Worm (Caenorhabditis elegans): ENCODE results near the gene vit-5.

Gene vit-5

ce11 chrX:3416063-3416462 lies 12.8 kb downstream of the vit-5 start (continued):
- TF ChIP-seq ceh-8 (GFP tag; optimal IDR thresholded peaks at IDR 0.05) (no peak), lin-14 (GFP tag; optimal IDR thresholded peaks at IDR 0.05) (no peak), mab-9 (GFP tag; IDR thresholded peaks at IDR 0.05) (no peak), efl-1 (optimal IDR thresholded peaks at IDR 0.05) (no peak), efl-1 (GFP tag; optimal IDR thresholded peaks at IDR 0.05 in 1 of 2) (no peak), swsn-7 (tag; optimal IDR thresholded peaks at IDR 0.05) (no peak), tbx-2 (tag; optimal IDR thresholded peaks at IDR 0.05) (no peak), zip-4 (GFP tag; optimal IDR thresholded peaks at IDR 0.05) (no peak)

- TF ChIP-seq lin-13 (GFP tag; optimal IDR thresholded peaks at IDR 0.05) = no peak
- TF ChIP-seq unc-62 (GFP tag; optimal IDR thresholded peaks at IDR 0.05) = no peak
- TF ChIP-seq efl-1 (optimal IDR thresholded peaks at IDR 0.05) = no peak
- TF ChIP-seq efl-1 (GFP tag; optimal IDR thresholded peaks at IDR 0.05 in 1 of 2) = no peak
- no peak for TF ChIP-seq hlh-17 (GFP tag; optimal IDR thresholded peaks at IDR 0.05; ENCODE audit: borderline replicate concordance)
- no peak for TF ChIP-seq pag-3 (tag; optimal IDR thresholded peaks at IDR 0.05; ENCODE audit: borderline replicate concordance, insufficient read depth)
- no peak for TF ChIP-seq egl-13 (tag; optimal IDR thresholded peaks at IDR 0.05)
- TF ChIP-seq ceh-90 (tag; optimal IDR thresholded peaks at IDR 0.05) = no peak
- TF ChIP-seq mep-1 (tag; optimal IDR thresholded peaks at IDR 0.05) = no peak
- no peak for TF ChIP-seq aly-2 (tag; optimal IDR thresholded peaks at IDR 0.05)
- TF ChIP-seq C34B4.2 (tag; optimal IDR thresholded peaks at IDR 0.05) = no peak
- TF ChIP-seq rnt-1 (tag; optimal IDR thresholded peaks at IDR 0.05) = no peak
- TF ChIP-seq mef-2 (tag; optimal IDR thresholded peaks at IDR 0.05) = no peak
- TF ChIP-seq fos-1 (tag; optimal IDR thresholded peaks at IDR 0.05) = no peak
- TF ChIP-seq fkh-10 (GFP tag; optimal IDR thresholded peaks at IDR 0.05) = no peak
- no peak for TF ChIP-seq skn-1 (tag; optimal IDR thresholded peaks at IDR 0.05)
- TF ChIP-seq dpl-1 (GFP tag; optimal IDR thresholded peaks at IDR 0.05) = no peak
- no peak for TF ChIP-seq nhr-11 (tag; optimal IDR thresholded peaks at IDR 0.05)
- TF ChIP-seq snpc-4 (tag; optimal IDR thresholded peaks at IDR 0.05) = no peak
- no peak for TF ChIP-seq C16A3.4 (tag; optimal IDR thresholded peaks at IDR 0.05)
Measured at ce11 chrX:3419084-3419483, 15.8 kb downstream of the vit-5 start, which contains the start of gene C04F6.7. Gene C04F6.7 (minus strand): TSS chrX:3419184.

ce11 chrX:3424516-3424915 lies 21.2 kb downstream of the vit-5 start, which contains the start of gene ZK813.6:
Gene ZK813.6 (plus strand): TSS chrX:3424816.
- no peak for TF ChIP-seq lin-35 (GFP tag; optimal IDR thresholded peaks at IDR 0.05)
- TF ChIP-seq sptf-1 (tag; optimal IDR thresholded peaks at IDR 0.05) = no peak
- TF ChIP-seq dsc-1 (tag; optimal IDR thresholded peaks at IDR 0.05) = no peak
- no peak for TF ChIP-seq nhr-84 (tag; optimal IDR thresholded peaks at IDR 0.05)
- no peak for TF ChIP-seq lir-3 (tag; optimal IDR thresholded peaks at IDR 0.05; ENCODE audit: poor library complexity)

- TF ChIP-seq fkh-8 (tag; optimal IDR thresholded peaks at IDR 0.05) (no peak), fkh-10 (GFP tag; optimal IDR thresholded peaks at IDR 0.05) (peak; percentile 59)
Measured at ce11 chrX:3429122-3429521, 25.9 kb downstream of the vit-5 start.

ce11 chrX:3430020-3430419 lies 26.7 kb downstream of the vit-5 start, which contains the start of gene ZK813.4:
Gene ZK813.4 (minus strand): TSS chrX:3430120.
- no peak for TF ChIP-seq C34B4.2 (tag; optimal IDR thresholded peaks at IDR 0.05)
- no peak for TF ChIP-seq ceh-63 (GFP tag; optimal IDR thresholded peaks at IDR 0.05)
- TF ChIP-seq aly-2 (tag; optimal IDR thresholded peaks at IDR 0.05) = no peak
- no peak for TF ChIP-seq sox-4 (tag; optimal IDR thresholded peaks at IDR 0.05)
- no peak for TF ChIP-seq sup-37 (GFP tag; optimal IDR thresholded peaks at IDR 0.05)
- TF ChIP-seq aha-1 (tag; optimal IDR thresholded peaks at IDR 0.05) = no peak
- TF ChIP-seq ceh-82 (tag; optimal IDR thresholded peaks at IDR 0.05) = no peak
- TF ChIP-seq mdl-1 (tag; optimal IDR thresholded peaks at IDR 0.05) = no peak
- TF ChIP-seq jun-1 (tag; optimal IDR thresholded peaks at IDR 0.05) = no peak
- TF ChIP-seq grh-1 (GFP tag; IDR thresholded peaks at IDR 0.05) = no peak
- TF ChIP-seq rnt-1 (tag; optimal IDR thresholded peaks at IDR 0.05) = no peak
- TF ChIP-seq snu-23 (GFP tag; optimal IDR thresholded peaks at IDR 0.05) = no peak
- no peak for TF ChIP-seq lin-15B (tag; optimal IDR thresholded peaks at IDR 0.05)
- no peak for TF ChIP-seq nhr-19 (GFP tag; conservative IDR thresholded peaks at IDR 0.05)
- TF ChIP-seq ces-1 (GFP tag; optimal IDR thresholded peaks at IDR 0.05) = no peak
- no peak for TF ChIP-seq unc-62 (GFP tag; optimal IDR thresholded peaks at IDR 0.05)
- no peak for TF ChIP-seq egl-13 (tag; optimal IDR thresholded peaks at IDR 0.05)
- no peak for TF ChIP-seq unc-86 (tag; optimal IDR thresholded peaks at IDR 0.05)

Data from whole organism, L1 larva.